Fruit fly (Drosophila melanogaster) whole organism: ENCODE measurements around the gene CG11857.

Experiments used
- CG8478 ChIP-seq: fragments of >200 bp; optimal IDR thresholded peaks from 2 replicates; lab custom pipeline; 2018; ENCODE audit warnings: inconsistent platforms
- Dll ChIP-seq: fragments of >200 bp; optimal IDR thresholded peaks from 2 replicates; lab custom pipeline; 2017
- pan ChIP-seq: fragments of >200 bp; optimal IDR thresholded peaks from 2 replicates; lab custom pipeline; 2017
- psq ChIP-seq: fragments of >200 bp; optimal IDR thresholded peaks from 2 replicates; lab custom pipeline; 2017

dm6 chr3R:25266751-25267150 is 8.1 kb downstream of the CG11857 start:
- TF ChIP-seq psq (lab: Kevin White, UChicago) (no peak), pan (no peak), CG8478 (lab: Kevin White, UChicago) (no peak), Dll (lab: Kevin White, UChicago) (no peak)
